Worm (Caenorhabditis elegans) whole organism, early embryonic: ENCODE data around the gene dct-16.

ENCODE experiments used
- ama-1 ChIP-seq: fragments of 150-350 bp; optimal IDR thresholded peaks from 2 replicates; lab custom pipeline; 2014
- pes-1 ChIP-seq: fragments of 200-800 bp; sonication (Bioruptor generic); IDR thresholded peaks from 2 replicates; pipeline ENCODE4 v1.3.6; 2022; ENCODE audit warnings: missing genetic modification reagents, missing genetic modification characterization, missing compliant biosample characterization

DNA sequence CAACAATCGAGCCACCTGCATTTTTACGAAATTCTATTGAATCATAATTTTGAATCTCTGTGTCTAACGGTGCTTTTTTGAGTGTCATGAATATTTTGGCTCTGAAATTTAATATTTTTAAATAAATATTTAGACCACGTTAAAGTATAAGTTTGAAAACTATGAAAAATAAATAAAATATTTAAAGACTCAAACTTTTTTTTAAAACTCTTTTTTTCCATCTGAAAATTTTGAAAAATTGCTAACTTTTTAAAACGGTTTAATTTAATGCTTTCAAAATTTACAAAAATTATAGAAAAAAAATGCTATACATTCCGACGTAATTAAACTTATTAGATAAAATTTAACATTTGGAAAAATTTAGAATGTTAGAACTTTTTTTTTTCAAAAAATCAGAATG, 45.2 kb upstream of the dct-16 start, which contains the start of gene slc-36.3:
- TF ChIP-seq pes-1 (GFP tag; lab: Robert Waterston, UW) (no peak), ama-1 (lab: Kevin White, UChicago) (no peak)
